Worm (Caenorhabditis elegans) whole organism, L1 larva: Measurements from ENCODE around the gene C31C9.9.

Experiments used
- C04F5.9 ChIP-seq: sonication (generic microtip); optimal IDR thresholded peaks from 2 replicates; lab custom pipeline; 2016; ENCODE audit warnings: missing genetic modification characterization, missing compliant biosample characterization
- F16B12.6 ChIP-seq: fragments of 150-350 bp; optimal IDR thresholded peaks from 2 replicates; lab custom pipeline; 2014; ENCODE audit warnings: missing biosample characterization, missing genetic modification characterization
- Y116A8C.19 ChIP-seq: sonication (generic microtip); optimal IDR thresholded peaks from 2 replicates; lab custom pipeline; 2016; ENCODE audit warnings: missing compliant biosample characterization, missing genetic modification characterization, borderline replicate concordance
- aha-1 ChIP-seq: fragments of 150-350 bp; optimal IDR thresholded peaks from 2 replicates; lab custom pipeline; 2014; ENCODE audit warnings: missing biosample characterization, missing genetic modification characterization
- alr-1 ChIP-seq: fragments of 200-800 bp; sonication (Bioruptor generic); optimal IDR thresholded peaks from 2 replicates; lab custom pipeline; 2018; ENCODE audit warnings: borderline replicate concordance, mild to moderate bottlenecking, missing genetic modification characterization, missing compliant biosample characterization
- aly-2 ChIP-seq: fragments of 150-350 bp; optimal IDR thresholded peaks from 2 replicates; lab custom pipeline; 2014; ENCODE audit warnings: missing biosample characterization, missing genetic modification characterization
- blmp-1 ChIP-seq: fragments of 150-350 bp; optimal IDR thresholded peaks from 2 replicates; lab custom pipeline; 2014; ENCODE audit warnings: missing biosample characterization, missing genetic modification characterization
- ceh-63 ChIP-seq: fragments of 200-800 bp; sonication (Bioruptor generic); optimal IDR thresholded peaks from 2 replicates; lab custom pipeline; 2018; ENCODE audit warnings: mild to moderate bottlenecking, missing genetic modification characterization, missing compliant biosample characterization
- ceh-8 ChIP-seq: fragments of 200-800 bp; sonication (Bioruptor generic); optimal IDR thresholded peaks from 2 replicates; lab custom pipeline; 2018; ENCODE audit warnings: mild to moderate bottlenecking, missing genetic modification characterization, moderate library complexity, missing compliant biosample characterization
- efl-1 ChIP-seq, 4 experiments: fragments of 150-350 bp; optimal IDR thresholded peaks in 3 of 4; peaks in 1 of 4; 1 replicate in 1 of 4; 2 replicates in 3 of 4; lab custom pipeline; 2014; ENCODE audit warnings: missing biosample characterization in 2 of 4, missing genetic modification characterization in 2 of 4, missing genetic modification reagents in 2 of 4
- elt-2 ChIP-seq: sonication (generic microtip); optimal IDR thresholded peaks from 2 replicates; lab custom pipeline; 2016; ENCODE audit warnings: missing genetic modification characterization, mild to moderate bottlenecking, inconsistent platforms, missing compliant biosample characterization, missing genetic modification reagents
- elt-3 ChIP-seq, 6 experiments: fragments of 150-350 bp in 1 of 6; sonication (generic microtip); optimal IDR thresholded peaks; 2 replicates each; lab custom pipeline; 2017 to 2018; ENCODE audit warnings: missing biosample characterization in 6 of 6, missing genetic modification characterization in 6 of 6, inconsistent platforms in 1 of 6
- fkh-10 ChIP-seq: sonication (generic microtip); optimal IDR thresholded peaks from 2 replicates; lab custom pipeline; 2017; ENCODE audit warnings: missing biosample characterization, missing genetic modification reagents, missing genetic modification characterization
- fkh-8 ChIP-seq: sonication (generic microtip); optimal IDR thresholded peaks from 2 replicates; lab custom pipeline; 2016; ENCODE audit warnings: mild to moderate bottlenecking, missing genetic modification characterization, missing compliant biosample characterization
- hlh-4 ChIP-seq: sonication (generic microtip); optimal IDR thresholded peaks from 2 replicates; lab custom pipeline; 2016; ENCODE audit warnings: mild to moderate bottlenecking, missing genetic modification characterization, missing compliant biosample characterization
- hpl-2 ChIP-seq: fragments of 150-350 bp; optimal IDR thresholded peaks from 2 replicates; lab custom pipeline; 2014; ENCODE audit warnings: missing biosample characterization, missing genetic modification reagents, missing genetic modification characterization
- lin-35 ChIP-seq, 2 experiments: fragments of 150-350 bp; optimal IDR thresholded peaks; 2 replicates each; lab custom pipeline; 2014; ENCODE audit warnings: missing biosample characterization in 2 of 2, missing genetic modification characterization in 2 of 2, missing genetic modification reagents in 2 of 2
- lir-3 ChIP-seq: sonication (generic microtip); optimal IDR thresholded peaks from 2 replicates; lab custom pipeline; 2016; ENCODE audit warnings: mild to moderate bottlenecking, missing genetic modification characterization, moderate library complexity, missing compliant biosample characterization; ENCODE audit not compliant: poor library complexity
- lsy-2 ChIP-seq, 2 experiments: fragments of 150-350 bp; optimal IDR thresholded peaks; 2 replicates each; lab custom pipeline; 2014; ENCODE audit warnings: missing biosample characterization in 2 of 2, missing genetic modification characterization in 2 of 2
- mdl-1 ChIP-seq, 2 experiments: fragments of 150-350 bp; optimal IDR thresholded peaks; 2 replicates each; lab custom pipeline; 2014 to 2017; ENCODE audit warnings: missing biosample characterization in 2 of 2, missing genetic modification characterization in 2 of 2, inconsistent platforms in 1 of 2
- nhr-11 ChIP-seq: fragments of 150-350 bp; optimal IDR thresholded peaks from 2 replicates; lab custom pipeline; 2014; ENCODE audit warnings: missing biosample characterization, missing genetic modification characterization
- nhr-12 ChIP-seq: sonication (generic microtip); optimal IDR thresholded peaks from 2 replicates; lab custom pipeline; 2017; ENCODE audit warnings: missing biosample characterization, missing genetic modification characterization
- nhr-19 ChIP-seq: fragments of 200-800 bp; sonication (Bioruptor generic); conservative IDR thresholded peaks from 2 replicates; pipeline ENCODE4 v1.3.6; 2022; ENCODE audit warnings: missing genetic modification characterization, missing compliant biosample characterization
- nhr-20 ChIP-seq: sonication (generic microtip); optimal IDR thresholded peaks from 2 replicates; lab custom pipeline; 2016; ENCODE audit warnings: mild to moderate bottlenecking, missing genetic modification characterization, missing compliant biosample characterization
- nhr-237 ChIP-seq: fragments of 150-350 bp; optimal IDR thresholded peaks from 2 replicates; lab custom pipeline; 2014; ENCODE audit warnings: missing biosample characterization, missing genetic modification characterization
- nhr-71 ChIP-seq: sonication (generic microtip); optimal IDR thresholded peaks from 2 replicates; lab custom pipeline; 2016; ENCODE audit warnings: mild to moderate bottlenecking, missing genetic modification characterization, moderate library complexity, missing compliant biosample characterization
- nhr-76 ChIP-seq: sonication (generic microtip); optimal IDR thresholded peaks from 2 replicates; lab custom pipeline; 2017; ENCODE audit warnings: missing biosample characterization, missing genetic modification characterization
- nhr-77 ChIP-seq: fragments of 150-350 bp; optimal IDR thresholded peaks from 2 replicates; lab custom pipeline; 2014; ENCODE audit warnings: missing biosample characterization, missing genetic modification characterization
- nhr-85 ChIP-seq: sonication (generic microtip); peaks from one replicate; lab custom pipeline; 2016; ENCODE audit warnings: missing genetic modification characterization, inconsistent platforms, missing compliant biosample characterization
- nhr-90 ChIP-seq: sonication (generic microtip); optimal IDR thresholded peaks from 2 replicates; lab custom pipeline; 2016; ENCODE audit warnings: mild to moderate bottlenecking, missing genetic modification characterization, missing compliant biosample characterization; ENCODE audit not compliant: poor library complexity
- pag-3 ChIP-seq: sonication (generic microtip); optimal IDR thresholded peaks from 2 replicates; lab custom pipeline; 2017; ENCODE audit warnings: missing genetic modification characterization, mild to moderate bottlenecking, missing compliant biosample characterization, antibody characterized with exemption, borderline replicate concordance; ENCODE audit not compliant: insufficient read depth
- pqm-1 ChIP-seq: sonication (generic microtip); optimal IDR thresholded peaks from 3 replicates; lab custom pipeline; 2017; ENCODE audit warnings: missing biosample characterization, missing genetic modification characterization
- rnt-1 ChIP-seq: sonication (generic microtip); optimal IDR thresholded peaks from 2 replicates; lab custom pipeline; 2016; ENCODE audit warnings: mild to moderate bottlenecking, missing genetic modification characterization, moderate library complexity, missing compliant biosample characterization
- skn-1 ChIP-seq: fragments of 150-350 bp; optimal IDR thresholded peaks from 2 replicates; lab custom pipeline; 2014; ENCODE audit warnings: missing biosample characterization, missing genetic modification characterization
- snpc-4 ChIP-seq: fragments of 150-350 bp; optimal IDR thresholded peaks from 2 replicates; lab custom pipeline; 2014; ENCODE audit warnings: missing biosample characterization, missing genetic modification characterization
- snu-23 ChIP-seq: sonication (generic microtip); optimal IDR thresholded peaks from 2 replicates; lab custom pipeline; 2016; ENCODE audit warnings: missing genetic modification characterization, missing compliant biosample characterization
- sox-4 ChIP-seq: sonication (generic microtip); optimal IDR thresholded peaks from 2 replicates; lab custom pipeline; 2016; ENCODE audit warnings: missing genetic modification characterization, missing compliant biosample characterization
- swsn-7 ChIP-seq: sonication (generic microtip); optimal IDR thresholded peaks from 2 replicates; lab custom pipeline; 2016; ENCODE audit warnings: missing genetic modification characterization, missing compliant biosample characterization
- tbx-2 ChIP-seq: sonication (generic microtip); optimal IDR thresholded peaks from 2 replicates; lab custom pipeline; 2016; ENCODE audit warnings: missing genetic modification characterization, missing compliant biosample characterization
- unc-30 ChIP-seq: sonication (generic microtip); optimal IDR thresholded peaks from 2 replicates; lab custom pipeline; 2017; ENCODE audit warnings: missing biosample characterization, missing genetic modification characterization
- unc-86 ChIP-seq: sonication (generic microtip); optimal IDR thresholded peaks from 2 replicates; lab custom pipeline; 2016; ENCODE audit warnings: missing genetic modification characterization, missing compliant biosample characterization
- unc-98 ChIP-seq: fragments of 200-800 bp; sonication (Bioruptor generic); IDR thresholded peaks from 2 replicates; pipeline ENCODE4 v1.3.6; 2022; ENCODE audit warnings: missing genetic modification characterization, missing compliant biosample characterization
- xbp-1 ChIP-seq: sonication (generic microtip); optimal IDR thresholded peaks from 2 replicates; lab custom pipeline; 2016; ENCODE audit warnings: missing genetic modification characterization, missing compliant biosample characterization
- zag-1 ChIP-seq: fragments of 150-350 bp; optimal IDR thresholded peaks from 2 replicates; lab custom pipeline; 2014; ENCODE audit warnings: missing biosample characterization, missing genetic modification characterization

C31C9.9 gene

ce11 chrII:13670707-13671295, 16.0 kb downstream of the C31C9.9 start:
- no peak for TF ChIP-seq ceh-8 (GFP tag; lab: Kevin White, UChicago)
- TF ChIP-seq pqm-1 = peak; percentile 54
- TF ChIP-seq elt-2 = peak; percentile 51

- peak; percentile 29 for TF ChIP-seq pag-3 (tag; lab: Kevin White, UChicago)
- TF ChIP-seq elt-2 = peak; percentile 44
- TF ChIP-seq snu-23 (GFP tag; lab: Kevin White, UChicago) = peak; percentile 20
- peak; percentile 6 for TF ChIP-seq nhr-90 (tag; lab: Kevin White, UChicago)
- peak in 1 of 2 experiments; percentile 15 for TF ChIP-seq lin-35 (GFP tag; optimal IDR thresholded peaks at IDR 0.05; lab: Kevin White, UChicago)
- peak; percentile 60 for TF ChIP-seq nhr-85 (tag; lab: Kevin White, UChicago)
- TF ChIP-seq nhr-20 (tag; lab: Kevin White, UChicago) = peak; percentile 30
- no peak for TF ChIP-seq nhr-77 (tag; lab: Kevin White, UChicago)
- TF ChIP-seq mdl-1 (tag; optimal IDR thresholded peaks at IDR 0.05; lab: Kevin White, UChicago) = no peak
- peak; percentile 37 for TF ChIP-seq nhr-71 (tag; lab: Kevin White, UChicago)
- TF ChIP-seq nhr-19 (GFP tag; lab: Robert Waterston, UW) = 0 out of 2 replicates have a peak, but pooled peaks have one; percentile 8
- TF ChIP-seq F16B12.6 (tag; lab: Kevin White, UChicago) = no peak
- TF ChIP-seq efl-1 (optimal IDR thresholded peaks at IDR 0.05; lab: Kevin White, UChicago) = no peak
- no peak for TF ChIP-seq efl-1 (GFP tag; optimal IDR thresholded peaks at IDR 0.05 in 1 of 2; lab: Kevin White, UChicago)
These were observed 17.2 kb downstream of the C31C9.9 start for ce11 chrII:13672057-13672456.

- TF ChIP-seq nhr-20 (tag; lab: Kevin White, UChicago) (peak; percentile 42), lir-3 (tag; lab: Kevin White, UChicago) (no peak), nhr-237 (tag; lab: Kevin White, UChicago) (no peak), swsn-7 (no peak), aha-1 (tag; lab: Kevin White, UChicago) (no peak), tbx-2 (tag; lab: Kevin White, UChicago) (no peak), skn-1 (tag; lab: Kevin White, UChicago) (no peak), nhr-11 (tag; lab: Kevin White, UChicago) (no peak), snpc-4 (tag; lab: Kevin White, UChicago) (no peak), hpl-2 (GFP tag; lab: Kevin White, UChicago) (no peak), nhr-71 (tag; lab: Kevin White, UChicago) (peak; percentile 72), nhr-12 (tag; lab: Kevin White, UChicago) (no peak), pqm-1 (no peak), sox-4 (tag; lab: Kevin White, UChicago) (no peak), nhr-85 (tag; lab: Kevin White, UChicago) (peak; percentile 78), aly-2 (tag; lab: Kevin White, UChicago) (no peak), nhr-76 (tag; lab: Kevin White, UChicago) (no peak), nhr-90 (tag; lab: Kevin White, UChicago) (peak; percentile 33), Y116A8C.19 (tag; lab: Kevin White, UChicago) (no peak), fkh-10 (GFP tag; lab: Kevin White, UChicago) (no peak), ceh-63 (GFP tag; lab: Kevin White, UChicago) (no peak), elt-3 (tag; optimal IDR thresholded peaks at IDR 0.05; lab: Kevin White, UChicago) (peak in 2 of 6 experiments; percentile 27 to 59), blmp-1 (tag; lab: Kevin White, UChicago) (peak; percentile 83), xbp-1 (tag; lab: Kevin White, UChicago) (no peak), zag-1 (tag; lab: Kevin White, UChicago) (no peak), pag-3 (tag; lab: Kevin White, UChicago) (no peak), hlh-4 (tag; lab: Kevin White, UChicago) (no peak), ceh-8 (GFP tag; lab: Kevin White, UChicago) (no peak), unc-98 (no peak), unc-86 (tag; lab: Kevin White, UChicago) (no peak), unc-30 (no peak), lsy-2 (tag; optimal IDR thresholded peaks at IDR 0.05; lab: Kevin White, UChicago) (no peak), F16B12.6 (tag; lab: Kevin White, UChicago) (no peak), efl-1 (optimal IDR thresholded peaks at IDR 0.05; lab: Kevin White, UChicago) (no peak), efl-1 (GFP tag; optimal IDR thresholded peaks at IDR 0.05 in 1 of 2; lab: Kevin White, UChicago) (no peak), alr-1 (no peak), fkh-8 (no peak), lin-35 (GFP tag; optimal IDR thresholded peaks at IDR 0.05; lab: Kevin White, UChicago) (peak in 1 of 2 experiments; percentile 26), nhr-19 (GFP tag; lab: Robert Waterston, UW) (0 out of 2 replicates have a peak, but pooled peaks have one; percentile 13), rnt-1 (peak; percentile 2), C04F5.9 (tag; lab: Kevin White, UChicago) (no peak)
These were observed 18.9 kb downstream of the C31C9.9 start for ce11 chrII:13673605-13674193.
